Worm (Caenorhabditis elegans) whole organism, young adult: Measurements from ENCODE around the gene glb-10.

Experiments used
- C06A6.2 ChIP-seq: fragments of 200-800 bp; sonication (Bioruptor generic); conservative IDR thresholded peaks from 2 replicates; pipeline ENCODE4 v1.3.6; 2022; ENCODE audit warnings: missing genetic modification characterization, missing compliant biosample characterization
- F57C9.4 ChIP-seq: sonication (generic microtip); optimal IDR thresholded peaks from 2 replicates; lab custom pipeline; 2017; ENCODE audit warnings: mild to moderate bottlenecking, missing genetic modification characterization, missing compliant biosample characterization
- Y67H2A.10 ChIP-seq: fragments of 200-800 bp; sonication (Bioruptor generic); conservative IDR thresholded peaks from 2 replicates; pipeline ENCODE4 v1.3.6; 2022; ENCODE audit warnings: missing genetic modification reagents, missing genetic modification characterization, missing compliant biosample characterization
- die-1 ChIP-seq: sonication (generic microtip); optimal IDR thresholded peaks from 2 replicates; lab custom pipeline; 2016; ENCODE audit warnings: missing genotype, mild to moderate bottlenecking, missing genetic modification characterization, missing compliant biosample characterization
- ets-4 ChIP-seq: fragments of 200-800 bp; sonication (Bioruptor generic); optimal IDR thresholded peaks from 2 replicates; lab custom pipeline; 2018; ENCODE audit warnings: mild to moderate bottlenecking, missing genetic modification characterization, missing compliant biosample characterization
- hlh-12 ChIP-seq: sonication (generic microtip); optimal IDR thresholded peaks from 2 replicates; lab custom pipeline; 2016; ENCODE audit warnings: missing genetic modification characterization, missing compliant biosample characterization
- rpc-1 ChIP-seq, 2 experiments: fragments of 150-350 bp in 1 of 2; sonication (generic microtip) in 1 of 2; optimal IDR thresholded peaks; 2 replicates each; lab custom pipeline; 2014 to 2018; ENCODE audit warnings: missing biosample characterization in 1 of 2, missing genetic modification characterization in 1 of 2, missing genetic modification reagents in 1 of 2, missing genotype in 1 of 2
- snpc-3.4 ChIP-seq: sonication (generic microtip); optimal IDR thresholded peaks from 2 replicates; lab custom pipeline; 2017; ENCODE audit warnings: missing genetic modification characterization, mild to moderate bottlenecking, missing compliant biosample characterization, antibody characterized with exemption, moderate library complexity, missing genotype, missing genetic modification reagents
- unc-130 ChIP-seq: sonication (generic microtip); optimal IDR thresholded peaks from 2 replicates; lab custom pipeline; 2016; ENCODE audit warnings: missing genetic modification reagents, missing genetic modification characterization, missing compliant biosample characterization
- zfh-2 ChIP-seq: fragments of 200-800 bp; sonication (Bioruptor generic); conservative IDR thresholded peaks from 2 replicates; pipeline ENCODE4 v1.3.6; 2022; ENCODE audit warnings: missing genetic modification reagents, missing genetic modification characterization, missing compliant biosample characterization

- no peak for TF ChIP-seq Y67H2A.10
- no peak for TF ChIP-seq F57C9.4 (tag; lab: Kevin White, UChicago)
- TF ChIP-seq hlh-12 (tag; lab: Kevin White, UChicago) = no peak
- no peak for TF ChIP-seq snpc-3.4 (tag; lab: Kevin White, UChicago)
- no peak for TF ChIP-seq die-1 (tag; lab: Kevin White, UChicago)
- no peak for TF ChIP-seq unc-130 (GFP tag; lab: Kevin White, UChicago)
- TF ChIP-seq rpc-1 (optimal IDR thresholded peaks at IDR 0.05; lab: Kevin White, UChicago) = no peak
- TF ChIP-seq rpc-1 (tag; optimal IDR thresholded peaks at IDR 0.05; lab: Kevin White, UChicago) = no peak
- no peak for TF ChIP-seq C06A6.2 (GFP tag; lab: Robert Waterston, UW)
- no peak for TF ChIP-seq ets-4 (GFP tag; lab: Kevin White, UChicago)
- TF ChIP-seq zfh-2 = no peak
Measured at ce11 chrII:6303209-6303740, 5.8 kb downstream of the glb-10 start, which contains the start of gene C29F5.1.
